Worm (Caenorhabditis elegans) whole organism, late embryonic: ENCODE measurements around the gene nhr-79.
A peak's percentile ranks its signal among the peaks of the same experiment; 100 is the strongest.

ENCODE experiments used
- ceh-2 ChIP-seq: sonication (generic microtip); optimal IDR thresholded peaks from 2 replicates; lab custom pipeline; 2016; ENCODE audit warnings: missing genotype, missing genetic modification characterization, missing compliant biosample characterization
- ceh-22 ChIP-seq: sonication (generic microtip); optimal IDR thresholded peaks from 2 replicates; lab custom pipeline; 2017; ENCODE audit warnings: missing biosample characterization, missing genetic modification characterization
- elt-2 ChIP-seq: sonication (generic microtip); optimal IDR thresholded peaks from 2 replicates; lab custom pipeline; 2016; ENCODE audit warnings: missing genetic modification reagents, missing genetic modification characterization, missing compliant biosample characterization
- pqm-1 ChIP-seq: sonication (generic microtip); optimal IDR thresholded peaks from 2 replicates; lab custom pipeline; 2016; ENCODE audit warnings: missing genetic modification characterization, missing compliant biosample characterization

Gene nhr-79

DNA sequence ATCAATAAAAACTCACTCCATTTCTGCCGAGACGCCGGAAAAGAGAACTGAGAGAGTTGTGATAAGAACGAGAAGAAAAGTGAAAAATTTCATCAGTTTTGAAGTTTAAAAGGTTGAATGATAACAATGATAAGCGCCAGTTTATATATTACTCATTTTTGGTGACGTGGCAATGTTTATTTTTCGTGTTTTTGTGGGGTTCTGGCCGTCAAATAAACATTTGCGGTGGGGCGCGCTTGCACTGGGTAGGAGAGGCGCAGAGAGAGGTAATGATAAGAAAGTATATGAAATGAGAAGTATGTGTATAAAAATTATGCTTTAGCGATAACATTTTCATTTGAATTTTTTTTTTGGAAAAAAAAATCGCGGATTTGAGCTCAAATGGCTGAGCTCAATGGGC, 53.0 kb downstream of the nhr-79 start, which contains the start of gene Y39B6A.5:
Y39B6A.5 (minus strand) TSS at position 214 of the 400 bp plus-strand sequence.
- TF ChIP-seq ceh-22 (tag; lab: Kevin White, UChicago) (no peak), elt-2 (tag; lab: Kevin White, UChicago) (peak; percentile 59), pqm-1 (tag; lab: Kevin White, UChicago) (no peak), ceh-2 (tag; lab: Kevin White, UChicago) (no peak)
